Worm (Caenorhabditis elegans) whole organism, L2 larva: ENCODE results near the gene sre-37.
A peak's percentile ranks its signal among the peaks of the same experiment; 100 is the strongest.

Experiments used
- C34F6.9 ChIP-seq: fragments of 150-350 bp; optimal IDR thresholded peaks from 2 replicates; lab custom pipeline; 2014; ENCODE audit warnings: missing biosample characterization, missing genetic modification characterization
- R02D3.7 ChIP-seq: fragments of 150-350 bp; optimal IDR thresholded peaks from 2 replicates; lab custom pipeline; 2014; ENCODE audit warnings: missing biosample characterization, missing genetic modification characterization
- Y55F3AM.14 ChIP-seq: fragments of 200-800 bp; sonication (Bioruptor generic); optimal IDR thresholded peaks from 2 replicates; lab custom pipeline; 2018; ENCODE audit warnings: mild to moderate bottlenecking, missing genetic modification characterization, missing compliant biosample characterization
- ZK546.5 ChIP-seq: sonication (generic microtip); optimal IDR thresholded peaks from 2 replicates; lab custom pipeline; 2017; ENCODE audit warnings: missing biosample characterization, missing genetic modification characterization
- alr-1 ChIP-seq: fragments of 150-350 bp; optimal IDR thresholded peaks from 2 replicates; lab custom pipeline; 2014; ENCODE audit warnings: missing biosample characterization, missing genetic modification characterization
- aly-2 ChIP-seq: fragments of 150-350 bp; optimal IDR thresholded peaks from 2 replicates; lab custom pipeline; 2014; ENCODE audit warnings: missing biosample characterization, missing genetic modification characterization
- ama-1 ChIP-seq: fragments of 150-350 bp; optimal IDR thresholded peaks from 2 replicates; lab custom pipeline; 2018; ENCODE audit warnings: inconsistent platforms
- blmp-1 ChIP-seq: sonication (generic microtip); optimal IDR thresholded peaks from 2 replicates; lab custom pipeline; 2017; ENCODE audit warnings: missing genetic modification characterization, mild to moderate bottlenecking, missing compliant biosample characterization, antibody characterized with exemption, moderate library complexity; ENCODE audit not compliant: insufficient read depth
- ceh-16 ChIP-seq: fragments of 150-350 bp; optimal IDR thresholded peaks from 2 replicates; lab custom pipeline; 2014; ENCODE audit warnings: missing biosample characterization, missing genetic modification characterization
- ceh-82 ChIP-seq: fragments of 150-350 bp; optimal IDR thresholded peaks from 2 replicates; lab custom pipeline; 2014; ENCODE audit warnings: missing biosample characterization, missing genetic modification characterization
- crh-2 ChIP-seq: sonication (generic microtip); optimal IDR thresholded peaks from 2 replicates; lab custom pipeline; 2017; ENCODE audit warnings: missing biosample characterization, missing genetic modification characterization
- dmd-4 ChIP-seq: sonication (generic microtip); optimal IDR thresholded peaks from 2 replicates; lab custom pipeline; 2017; ENCODE audit warnings: missing biosample characterization, missing genetic modification characterization
- egl-27 ChIP-seq: sonication (generic microtip); optimal IDR thresholded peaks from 3 replicates; lab custom pipeline; 2017; ENCODE audit warnings: missing biosample characterization, missing genetic modification reagents, missing genetic modification characterization
- elt-1 ChIP-seq: fragments of 150-350 bp; optimal IDR thresholded peaks from 2 replicates; lab custom pipeline; 2014; ENCODE audit warnings: missing biosample characterization, missing genetic modification characterization
- elt-3 ChIP-seq: sonication (generic microtip); optimal IDR thresholded peaks from 2 replicates; lab custom pipeline; 2017; ENCODE audit warnings: missing biosample characterization, missing genetic modification characterization
- fos-1 ChIP-seq: fragments of 150-350 bp; optimal IDR thresholded peaks from 2 replicates; lab custom pipeline; 2014; ENCODE audit warnings: missing biosample characterization, missing genetic modification characterization
- gmeb-1 ChIP-seq: fragments of 150-350 bp; optimal IDR thresholded peaks from 2 replicates; lab custom pipeline; 2014; ENCODE audit warnings: missing biosample characterization, missing genetic modification characterization
- lin-11 ChIP-seq: fragments of 150-350 bp; sonication (generic microtip); optimal IDR thresholded peaks from 2 replicates; lab custom pipeline; 2014; ENCODE audit warnings: missing biosample characterization, missing genetic modification characterization, inconsistent platforms, mixed read lengths
- lin-13 ChIP-seq: fragments of 150-350 bp; optimal IDR thresholded peaks from 2 replicates; lab custom pipeline; 2014; ENCODE audit warnings: missing biosample characterization, missing genetic modification reagents, missing genetic modification characterization
- lin-39 ChIP-seq: fragments of 150-350 bp; optimal IDR thresholded peaks from 2 replicates; lab custom pipeline; 2014; ENCODE audit warnings: missing biosample characterization, missing genetic modification reagents, missing genetic modification characterization
- lsy-2 ChIP-seq, 2 experiments: fragments of 150-350 bp in 1 of 2; sonication (generic microtip) in 1 of 2; optimal IDR thresholded peaks; 2 replicates each; lab custom pipeline; 2014 to 2017; ENCODE audit warnings: missing biosample characterization in 2 of 2, missing genetic modification characterization in 2 of 2
- mab-5 ChIP-seq: fragments of 150-350 bp; optimal IDR thresholded peaks from 2 replicates; lab custom pipeline; 2014; ENCODE audit warnings: missing biosample characterization, missing genetic modification characterization
- mbf-1 ChIP-seq: sonication (generic microtip); optimal IDR thresholded peaks from 2 replicates; lab custom pipeline; 2017; ENCODE audit warnings: missing biosample characterization, missing genetic modification characterization
- mdl-1 ChIP-seq, 2 experiments: fragments of 150-350 bp in 1 of 2; sonication (generic microtip) in 1 of 2; optimal IDR thresholded peaks; 2 replicates each; lab custom pipeline; 2017; ENCODE audit warnings: missing biosample characterization in 2 of 2, missing genetic modification characterization in 2 of 2
- nhr-10 ChIP-seq: sonication (generic microtip); optimal IDR thresholded peaks from 2 replicates; lab custom pipeline; 2017; ENCODE audit warnings: missing biosample characterization, missing genetic modification characterization
- nhr-11 ChIP-seq: fragments of 150-350 bp; optimal IDR thresholded peaks from 2 replicates; lab custom pipeline; 2014; ENCODE audit warnings: missing biosample characterization, missing genetic modification characterization
- nhr-12 ChIP-seq: fragments of 150-350 bp; optimal IDR thresholded peaks from 2 replicates; lab custom pipeline; 2014; ENCODE audit warnings: missing biosample characterization, missing genetic modification characterization
- nhr-129 ChIP-seq: fragments of 150-350 bp; optimal IDR thresholded peaks from 2 replicates; lab custom pipeline; 2014; ENCODE audit warnings: missing biosample characterization, missing genetic modification characterization
- nhr-21 ChIP-seq: fragments of 150-350 bp; optimal IDR thresholded peaks from 2 replicates; lab custom pipeline; 2014; ENCODE audit warnings: missing biosample characterization, missing genetic modification characterization
- nhr-23 ChIP-seq: fragments of 150-350 bp; optimal IDR thresholded peaks from 2 replicates; lab custom pipeline; 2014; ENCODE audit warnings: missing biosample characterization, missing genetic modification reagents, missing genetic modification characterization
- nhr-237 ChIP-seq: fragments of 150-350 bp; optimal IDR thresholded peaks from 2 replicates; lab custom pipeline; 2014; ENCODE audit warnings: missing biosample characterization, missing genetic modification characterization
- nhr-25 ChIP-seq: fragments of 150-350 bp; sonication (generic microtip); optimal IDR thresholded peaks from 3 replicates; lab custom pipeline; 2014; ENCODE audit warnings: missing biosample characterization, missing genetic modification characterization
- nhr-6 ChIP-seq: fragments of 150-350 bp; optimal IDR thresholded peaks from 2 replicates; lab custom pipeline; 2014; ENCODE audit warnings: missing biosample characterization, missing genetic modification characterization
- nhr-77 ChIP-seq: fragments of 150-350 bp; optimal IDR thresholded peaks from 2 replicates; lab custom pipeline; 2014; ENCODE audit warnings: missing biosample characterization, missing genetic modification characterization
- peb-1 ChIP-seq: fragments of 150-350 bp; optimal IDR thresholded peaks from 2 replicates; lab custom pipeline; 2014; ENCODE audit warnings: missing biosample characterization, missing genetic modification characterization
- sem-4 ChIP-seq: fragments of 150-350 bp; optimal IDR thresholded peaks from 2 replicates; lab custom pipeline; 2014; ENCODE audit warnings: missing biosample characterization, missing genetic modification reagents, missing genetic modification characterization
- skn-1 ChIP-seq: sonication (generic microtip); optimal IDR thresholded peaks from 2 replicates; lab custom pipeline; 2017; ENCODE audit warnings: missing biosample characterization, missing genetic modification characterization
- sma-3 ChIP-seq: sonication (generic microtip); optimal IDR thresholded peaks from 2 replicates; lab custom pipeline; 2016; ENCODE audit warnings: missing genetic modification reagents, missing genetic modification characterization, missing compliant biosample characterization
- sma-9 ChIP-seq, 2 experiments: fragments of 150-350 bp in 1 of 2; sonication (generic microtip) in 1 of 2; optimal IDR thresholded peaks; 2 replicates each; lab custom pipeline; 2014 to 2016; ENCODE audit warnings: missing genetic modification characterization in 2 of 2, mild to moderate bottlenecking in 1 of 2, missing biosample characterization in 1 of 2, missing compliant biosample characterization in 1 of 2, missing genetic modification reagents in 1 of 2, moderate library complexity in 1 of 2
- snpc-4 ChIP-seq: fragments of 150-350 bp; optimal IDR thresholded peaks from 2 replicates; lab custom pipeline; 2014; ENCODE audit warnings: missing biosample characterization, missing genetic modification characterization
- unc-39 ChIP-seq: fragments of 150-350 bp; optimal IDR thresholded peaks from 2 replicates; lab custom pipeline; 2014; ENCODE audit warnings: missing biosample characterization, missing genetic modification characterization
- unc-55 ChIP-seq: fragments of 150-350 bp; sonication (generic microtip); optimal IDR thresholded peaks from 3 replicates; lab custom pipeline; 2014; ENCODE audit warnings: missing biosample characterization, missing genetic modification reagents, missing genetic modification characterization
- unc-62 ChIP-seq: fragments of 150-350 bp; optimal IDR thresholded peaks from 2 replicates; lab custom pipeline; 2014; ENCODE audit warnings: missing biosample characterization, missing genetic modification reagents, missing genetic modification characterization
- zag-1 ChIP-seq: fragments of 150-350 bp; optimal IDR thresholded peaks from 2 replicates; lab custom pipeline; 2014; ENCODE audit warnings: missing biosample characterization, missing genetic modification characterization
- ztf-1 ChIP-seq: fragments of 200-800 bp; sonication (Bioruptor generic); conservative IDR thresholded peaks from 2 replicates; pipeline ENCODE4 v1.3.6; 2022; ENCODE audit warnings: missing genetic modification characterization, missing compliant biosample characterization
- ztf-11 ChIP-seq: sonication (generic microtip); optimal IDR thresholded peaks from 2 replicates; lab custom pipeline; 2017; ENCODE audit warnings: missing biosample characterization, missing genetic modification characterization
- ztf-4 ChIP-seq: fragments of 150-350 bp; optimal IDR thresholded peaks from 2 replicates; lab custom pipeline; 2014; ENCODE audit warnings: missing biosample characterization, missing genetic modification characterization

Gene sre-37

ce11 chrII:12456633-12457032, 9.0 kb upstream of the sre-37 start, which contains the start of gene sre-32:
sre-32 (minus strand) TSS chrII:12456733.
- TF ChIP-seq ceh-16 (tag; lab: Kevin White, UChicago): no peak
- no peak for TF ChIP-seq nhr-129
- TF ChIP-seq mdl-1 (tag; optimal IDR thresholded peaks at IDR 0.05; lab: Kevin White, UChicago): no peak
- no peak for TF ChIP-seq blmp-1
- TF ChIP-seq mab-5: no peak
- no peak for TF ChIP-seq lsy-2 (tag; optimal IDR thresholded peaks at IDR 0.05; lab: Kevin White, UChicago)
- TF ChIP-seq alr-1: no peak

ce11 chrII:12457275-12457674, 8.4 kb upstream of the sre-37 start, which contains the start of gene sre-38:
sre-38 (plus strand) TSS chrII:12457575.
- TF ChIP-seq R02D3.7 (tag; lab: Kevin White, UChicago) (no peak), nhr-129 (no peak), zag-1 (tag; lab: Kevin White, UChicago) (no peak), mdl-1 (tag; optimal IDR thresholded peaks at IDR 0.05; lab: Kevin White, UChicago) (no peak), crh-2 (tag; lab: Kevin White, UChicago) (no peak), dmd-4 (tag; lab: Kevin White, UChicago) (no peak), unc-55 (GFP tag; lab: Kevin White, UChicago) (no peak), sma-9 (GFP tag; optimal IDR thresholded peaks at IDR 0.05; lab: Kevin White, UChicago) (no peak), sma-9 (tag; optimal IDR thresholded peaks at IDR 0.05; lab: Kevin White, UChicago) (no peak), lin-11 (tag; lab: Kevin White, UChicago) (no peak), unc-39 (tag; lab: Kevin White, UChicago) (no peak)

- TF ChIP-seq gmeb-1 (peak; percentile 99), ztf-11 (tag; lab: Kevin White, UChicago) (no peak), unc-39 (tag; lab: Kevin White, UChicago) (no peak), peb-1 (tag; lab: Kevin White, UChicago) (no peak), nhr-77 (tag; lab: Kevin White, UChicago) (no peak), egl-27 (tag; lab: Kevin White, UChicago) (peak; percentile 71), alr-1 (no peak), mbf-1 (tag; lab: Kevin White, UChicago) (no peak), ama-1 (no peak), lin-13 (GFP tag; lab: Kevin White, UChicago) (peak; percentile 85), ztf-1 (GFP tag; lab: Robert Waterston, UW) (no peak), lin-39 (tag; lab: Kevin White, UChicago) (no peak), aly-2 (tag; lab: Kevin White, UChicago) (no peak), nhr-12 (no peak), ztf-4 (peak; percentile 36), snpc-4 (tag; lab: Kevin White, UChicago) (peak; percentile 85), nhr-129 (peak; percentile 40), nhr-237 (peak; percentile 49), nhr-6 (peak; percentile 13), lsy-2 (tag; optimal IDR thresholded peaks at IDR 0.05; lab: Kevin White, UChicago) (peak; percentile 86 to 92), blmp-1 (no peak), ZK546.5 (tag; lab: Kevin White, UChicago) (peak; percentile 47), ceh-16 (tag; lab: Kevin White, UChicago) (no peak), unc-55 (GFP tag; lab: Kevin White, UChicago) (peak; percentile 93), sem-4 (tag; lab: Kevin White, UChicago) (peak; percentile 58), ceh-82 (no peak), nhr-11 (tag; lab: Kevin White, UChicago) (no peak), C34F6.9 (tag; lab: Kevin White, UChicago) (peak; percentile 85), crh-2 (tag; lab: Kevin White, UChicago) (peak; percentile 82), sma-9 (GFP tag; optimal IDR thresholded peaks at IDR 0.05; lab: Kevin White, UChicago) (peak; percentile 86), sma-9 (tag; optimal IDR thresholded peaks at IDR 0.05; lab: Kevin White, UChicago) (no peak), skn-1 (tag; lab: Kevin White, UChicago) (no peak), mab-5 (peak; percentile 68), elt-1 (tag; lab: Kevin White, UChicago) (no peak), nhr-23 (tag; lab: Kevin White, UChicago) (no peak), sma-3 (peak; percentile 82), elt-3 (tag; lab: Kevin White, UChicago) (no peak), R02D3.7 (tag; lab: Kevin White, UChicago) (peak; percentile 49), dmd-4 (tag; lab: Kevin White, UChicago) (no peak), zag-1 (tag; lab: Kevin White, UChicago) (peak; percentile 7), mdl-1 (tag; optimal IDR thresholded peaks at IDR 0.05; lab: Kevin White, UChicago) (peak in 1 of 2 experiments; percentile 14), nhr-21 (peak; percentile 72), lin-11 (tag; lab: Kevin White, UChicago) (peak; percentile 66), unc-62 (GFP tag; lab: Kevin White, UChicago) (no peak), fos-1 (tag; lab: Kevin White, UChicago) (no peak), nhr-25 (tag; lab: Kevin White, UChicago) (peak; percentile 81), Y55F3AM.14 (GFP tag; lab: Kevin White, UChicago) (no peak), nhr-10 (tag; lab: Kevin White, UChicago) (peak; percentile 41)
Observed at ce11 chrII:12459422-12459821, 6.2 kb upstream of the sre-37 start, which contains the start of gene tag-281. tag-281 (plus strand) TSS chrII:12459761.
